Worm (Caenorhabditis elegans) whole organism, L1 larva: Measurements from ENCODE around the gene nspg-3.

Experiments
- C04F5.9 ChIP-seq: sonication (generic microtip); optimal IDR thresholded peaks from 2 replicates; lab custom pipeline; 2016; ENCODE audit warnings: missing genetic modification characterization, missing compliant biosample characterization
- C16A3.4 ChIP-seq: fragments of 150-350 bp; optimal IDR thresholded peaks from 2 replicates; lab custom pipeline; 2014; ENCODE audit warnings: missing biosample characterization, missing genetic modification characterization
- Y116A8C.19 ChIP-seq: sonication (generic microtip); optimal IDR thresholded peaks from 2 replicates; lab custom pipeline; 2016; ENCODE audit warnings: missing compliant biosample characterization, missing genetic modification characterization, borderline replicate concordance
- alr-1 ChIP-seq: fragments of 200-800 bp; sonication (Bioruptor generic); optimal IDR thresholded peaks from 2 replicates; lab custom pipeline; 2018; ENCODE audit warnings: borderline replicate concordance, mild to moderate bottlenecking, missing genetic modification characterization, missing compliant biosample characterization
- ama-1 ChIP-seq: fragments of 150-350 bp; optimal IDR thresholded peaks from 2 replicates; lab custom pipeline; 2014
- blmp-1 ChIP-seq: fragments of 150-350 bp; optimal IDR thresholded peaks from 2 replicates; lab custom pipeline; 2014; ENCODE audit warnings: missing biosample characterization, missing genetic modification characterization
- ceh-63 ChIP-seq: fragments of 200-800 bp; sonication (Bioruptor generic); optimal IDR thresholded peaks from 2 replicates; lab custom pipeline; 2018; ENCODE audit warnings: mild to moderate bottlenecking, missing genetic modification characterization, missing compliant biosample characterization
- ceh-8 ChIP-seq: fragments of 200-800 bp; sonication (Bioruptor generic); optimal IDR thresholded peaks from 2 replicates; lab custom pipeline; 2018; ENCODE audit warnings: mild to moderate bottlenecking, missing genetic modification characterization, moderate library complexity, missing compliant biosample characterization
- ceh-82 ChIP-seq, 3 experiments: fragments of 150-350 bp in 1 of 3; sonication (generic microtip) in 2 of 3; optimal IDR thresholded peaks; 2 replicates each; lab custom pipeline; 2014 to 2017; ENCODE audit warnings: missing biosample characterization in 3 of 3, missing genetic modification characterization in 3 of 3
- dpl-1 ChIP-seq, 3 experiments: fragments of 150-350 bp in 2 of 3; sonication (generic microtip) in 1 of 3; optimal IDR thresholded peaks; 2 replicates each; lab custom pipeline; 2014 to 2017; ENCODE audit warnings: missing biosample characterization in 3 of 3, missing genetic modification characterization in 3 of 3, missing genetic modification reagents in 3 of 3
- efl-1 ChIP-seq, 4 experiments: fragments of 150-350 bp; optimal IDR thresholded peaks in 3 of 4; peaks in 1 of 4; 1 replicate in 1 of 4; 2 replicates in 3 of 4; lab custom pipeline; 2014; ENCODE audit warnings: missing biosample characterization in 2 of 4, missing genetic modification characterization in 2 of 4, missing genetic modification reagents in 2 of 4
- egl-13 ChIP-seq: sonication (generic microtip); optimal IDR thresholded peaks from 2 replicates; lab custom pipeline; 2016; ENCODE audit warnings: missing genotype, missing genetic modification reagents, missing genetic modification characterization, missing compliant biosample characterization
- elt-3 ChIP-seq, 6 experiments: fragments of 150-350 bp in 1 of 6; sonication (generic microtip); optimal IDR thresholded peaks; 2 replicates each; lab custom pipeline; 2017 to 2018; ENCODE audit warnings: missing biosample characterization in 6 of 6, missing genetic modification characterization in 6 of 6, inconsistent platforms in 1 of 6
- fkh-10 ChIP-seq: sonication (generic microtip); optimal IDR thresholded peaks from 2 replicates; lab custom pipeline; 2017; ENCODE audit warnings: missing biosample characterization, missing genetic modification reagents, missing genetic modification characterization
- fkh-4 ChIP-seq: sonication (generic microtip); optimal IDR thresholded peaks from 2 replicates; lab custom pipeline; 2016; ENCODE audit warnings: missing compliant biosample characterization, missing genetic modification characterization, borderline replicate concordance
- fkh-8 ChIP-seq: sonication (generic microtip); optimal IDR thresholded peaks from 2 replicates; lab custom pipeline; 2016; ENCODE audit warnings: mild to moderate bottlenecking, missing genetic modification characterization, missing compliant biosample characterization
- grh-1 ChIP-seq: fragments of 200-800 bp; sonication (Bioruptor generic); IDR thresholded peaks from 2 replicates; pipeline ENCODE4 v1.3.6; 2022; ENCODE audit warnings: missing genetic modification reagents, missing genetic modification characterization, missing compliant biosample characterization
- irx-1 ChIP-seq: sonication (generic microtip); optimal IDR thresholded peaks from 2 replicates; lab custom pipeline; 2016; ENCODE audit warnings: missing genetic modification characterization, missing compliant biosample characterization
- isw-1 ChIP-seq: fragments of 200-800 bp; sonication (Bioruptor generic); IDR thresholded peaks from 2 replicates; pipeline ENCODE4 v1.3.6; 2022; ENCODE audit warnings: missing genetic modification characterization, missing compliant biosample characterization
- lin-35 ChIP-seq, 2 experiments: fragments of 150-350 bp; optimal IDR thresholded peaks; 2 replicates each; lab custom pipeline; 2014; ENCODE audit warnings: missing biosample characterization in 2 of 2, missing genetic modification characterization in 2 of 2, missing genetic modification reagents in 2 of 2
- lsy-2 ChIP-seq, 2 experiments: fragments of 150-350 bp; optimal IDR thresholded peaks; 2 replicates each; lab custom pipeline; 2014; ENCODE audit warnings: missing biosample characterization in 2 of 2, missing genetic modification characterization in 2 of 2
- mdl-1 ChIP-seq, 2 experiments: fragments of 150-350 bp; optimal IDR thresholded peaks; 2 replicates each; lab custom pipeline; 2014 to 2017; ENCODE audit warnings: missing biosample characterization in 2 of 2, missing genetic modification characterization in 2 of 2, inconsistent platforms in 1 of 2
- mef-2 ChIP-seq: fragments of 150-350 bp; optimal IDR thresholded peaks from 2 replicates; lab custom pipeline; 2014; ENCODE audit warnings: missing biosample characterization, missing genetic modification characterization
- mep-1 ChIP-seq: fragments of 150-350 bp; optimal IDR thresholded peaks from 2 replicates; lab custom pipeline; 2014; ENCODE audit warnings: missing biosample characterization, missing genetic modification characterization
- nhr-11 ChIP-seq: fragments of 150-350 bp; optimal IDR thresholded peaks from 2 replicates; lab custom pipeline; 2014; ENCODE audit warnings: missing biosample characterization, missing genetic modification characterization
- nhr-12 ChIP-seq: sonication (generic microtip); optimal IDR thresholded peaks from 2 replicates; lab custom pipeline; 2017; ENCODE audit warnings: missing biosample characterization, missing genetic modification characterization
- nhr-20 ChIP-seq: sonication (generic microtip); optimal IDR thresholded peaks from 2 replicates; lab custom pipeline; 2016; ENCODE audit warnings: mild to moderate bottlenecking, missing genetic modification characterization, missing compliant biosample characterization
- nhr-237 ChIP-seq: fragments of 150-350 bp; optimal IDR thresholded peaks from 2 replicates; lab custom pipeline; 2014; ENCODE audit warnings: missing biosample characterization, missing genetic modification characterization
- nhr-71 ChIP-seq: sonication (generic microtip); optimal IDR thresholded peaks from 2 replicates; lab custom pipeline; 2016; ENCODE audit warnings: mild to moderate bottlenecking, missing genetic modification characterization, moderate library complexity, missing compliant biosample characterization
- nhr-76 ChIP-seq: sonication (generic microtip); optimal IDR thresholded peaks from 2 replicates; lab custom pipeline; 2017; ENCODE audit warnings: missing biosample characterization, missing genetic modification characterization
- nhr-85 ChIP-seq: sonication (generic microtip); peaks from one replicate; lab custom pipeline; 2016; ENCODE audit warnings: missing genetic modification characterization, inconsistent platforms, missing compliant biosample characterization
- nhr-90 ChIP-seq: sonication (generic microtip); optimal IDR thresholded peaks from 2 replicates; lab custom pipeline; 2016; ENCODE audit warnings: mild to moderate bottlenecking, missing genetic modification characterization, missing compliant biosample characterization; ENCODE audit not compliant: poor library complexity
- pag-3 ChIP-seq: sonication (generic microtip); optimal IDR thresholded peaks from 2 replicates; lab custom pipeline; 2017; ENCODE audit warnings: missing genetic modification characterization, mild to moderate bottlenecking, missing compliant biosample characterization, antibody characterized with exemption, borderline replicate concordance; ENCODE audit not compliant: insufficient read depth
- pax-3 ChIP-seq: fragments of 200-800 bp; sonication (Bioruptor generic); optimal IDR thresholded peaks from 2 replicates; lab custom pipeline; 2018; ENCODE audit warnings: mild to moderate bottlenecking, missing genetic modification characterization, moderate library complexity, missing compliant biosample characterization
- rnt-1 ChIP-seq: sonication (generic microtip); optimal IDR thresholded peaks from 2 replicates; lab custom pipeline; 2016; ENCODE audit warnings: mild to moderate bottlenecking, missing genetic modification characterization, moderate library complexity, missing compliant biosample characterization
- skn-1 ChIP-seq: fragments of 150-350 bp; optimal IDR thresholded peaks from 2 replicates; lab custom pipeline; 2014; ENCODE audit warnings: missing biosample characterization, missing genetic modification characterization
- snu-23 ChIP-seq: sonication (generic microtip); optimal IDR thresholded peaks from 2 replicates; lab custom pipeline; 2016; ENCODE audit warnings: missing genetic modification characterization, missing compliant biosample characterization
- sup-37 ChIP-seq: fragments of 200-800 bp; sonication (Bioruptor generic); optimal IDR thresholded peaks from 2 replicates; lab custom pipeline; 2018; ENCODE audit warnings: mild to moderate bottlenecking, missing genetic modification characterization, missing compliant biosample characterization
- swsn-7 ChIP-seq: sonication (generic microtip); optimal IDR thresholded peaks from 2 replicates; lab custom pipeline; 2016; ENCODE audit warnings: missing genetic modification characterization, missing compliant biosample characterization
- tlp-1 ChIP-seq: fragments of 150-350 bp; optimal IDR thresholded peaks from 2 replicates; lab custom pipeline; 2014; ENCODE audit warnings: missing biosample characterization, missing genetic modification characterization
- unc-30 ChIP-seq: sonication (generic microtip); optimal IDR thresholded peaks from 2 replicates; lab custom pipeline; 2017; ENCODE audit warnings: missing biosample characterization, missing genetic modification characterization
- unc-62 ChIP-seq: fragments of 150-350 bp; optimal IDR thresholded peaks from 2 replicates; lab custom pipeline; 2014; ENCODE audit warnings: missing biosample characterization, missing genetic modification reagents, missing genetic modification characterization
- unc-98 ChIP-seq: fragments of 200-800 bp; sonication (Bioruptor generic); IDR thresholded peaks from 2 replicates; pipeline ENCODE4 v1.3.6; 2022; ENCODE audit warnings: missing genetic modification characterization, missing compliant biosample characterization
- vab-15 ChIP-seq: sonication (generic microtip); optimal IDR thresholded peaks from 2 replicates; lab custom pipeline; 2017; ENCODE audit warnings: missing genotype, mild to moderate bottlenecking, missing genetic modification characterization, missing compliant biosample characterization
- zag-1 ChIP-seq: fragments of 150-350 bp; optimal IDR thresholded peaks from 2 replicates; lab custom pipeline; 2014; ENCODE audit warnings: missing biosample characterization, missing genetic modification characterization

The nspg-3 gene

ce11 chrII:6050120-6050519, 41.4 kb upstream of the nspg-3 start, which contains the start of gene gldc-1:
Gene gldc-1 (plus strand): TSS chrII:6050420.
- no peak for TF ChIP-seq ceh-8 (GFP tag; lab: Kevin White, UChicago)
- no peak for TF ChIP-seq efl-1 (optimal IDR thresholded peaks at IDR 0.05; lab: Kevin White, UChicago)
- TF ChIP-seq efl-1 (GFP tag; optimal IDR thresholded peaks at IDR 0.05 in 1 of 2; lab: Kevin White, UChicago), result peak in 1 of 2 experiments; percentile 37
- TF ChIP-seq elt-3 (tag; optimal IDR thresholded peaks at IDR 0.05; lab: Kevin White, UChicago), result peak in 1 of 6 experiments; percentile 24

- TF ChIP-seq lsy-2 (tag; optimal IDR thresholded peaks at IDR 0.05; lab: Kevin White, UChicago) (peak in 1 of 2 experiments; percentile 45), efl-1 (optimal IDR thresholded peaks at IDR 0.05; lab: Kevin White, UChicago) (peak; percentile 41 to 53), efl-1 (GFP tag; optimal IDR thresholded peaks at IDR 0.05 in 1 of 2; lab: Kevin White, UChicago) (peak; percentile 17 to 88), alr-1 (no peak), C16A3.4 (peak; percentile 40), snu-23 (GFP tag; lab: Kevin White, UChicago) (peak; percentile 5), lin-35 (GFP tag; optimal IDR thresholded peaks at IDR 0.05; lab: Kevin White, UChicago) (peak in 1 of 2 experiments; percentile 66), rnt-1 (tag; lab: Kevin White, UChicago) (peak; percentile 3), nhr-11 (tag; lab: Kevin White, UChicago) (no peak), nhr-20 (tag; lab: Kevin White, UChicago) (peak; percentile 3), nhr-12 (tag; lab: Kevin White, UChicago) (no peak), vab-15 (tag; lab: Kevin White, UChicago) (no peak), blmp-1 (tag; lab: Kevin White, UChicago) (peak; percentile 17), dpl-1 (GFP tag; optimal IDR thresholded peaks at IDR 0.05; lab: Kevin White, UChicago) (peak; percentile 9 to 55 (median 29)), C04F5.9 (tag; lab: Kevin White, UChicago) (no peak), unc-98 (GFP tag; lab: Robert Waterston, UW) (no peak)
These were observed 35.6 kb upstream of the nspg-3 start, which contains the start of gene R12C12.7 for ce11 chrII:6055927-6056326. Gene R12C12.7 (minus strand): TSS chrII:6055985.

ce11 chrII:6061495-6061894, 30.1 kb upstream of the nspg-3 start:
- TF ChIP-seq ceh-82 (tag; optimal IDR thresholded peaks at IDR 0.05; lab: Kevin White, UChicago), result peak; percentile 61 to 76 (median 71)
- no peak for TF ChIP-seq tlp-1 (tag; lab: Kevin White, UChicago)
- peak; percentile 95 for TF ChIP-seq Y116A8C.19 (tag; lab: Kevin White, UChicago)
- TF ChIP-seq unc-62 (GFP tag; lab: Kevin White, UChicago), result no peak
- TF ChIP-seq fkh-10 (GFP tag; lab: Kevin White, UChicago), result no peak
- TF ChIP-seq ceh-63 (GFP tag; lab: Kevin White, UChicago), result no peak
- peak; percentile 97 for TF ChIP-seq fkh-4 (tag; lab: Kevin White, UChicago)
- no peak for TF ChIP-seq unc-30 (tag; lab: Kevin White, UChicago)
- TF ChIP-seq ama-1 (lab: Kevin White, UChicago), result no peak
- TF ChIP-seq efl-1 (optimal IDR thresholded peaks at IDR 0.05; lab: Kevin White, UChicago), result peak; percentile 98 to 99
- TF ChIP-seq efl-1 (GFP tag; optimal IDR thresholded peaks at IDR 0.05 in 1 of 2; lab: Kevin White, UChicago), result peak; percentile 97 to 100
- TF ChIP-seq irx-1 (tag; lab: Kevin White, UChicago), result peak; percentile 96
- TF ChIP-seq ceh-8 (GFP tag; lab: Kevin White, UChicago), result peak; percentile 84
- no peak for TF ChIP-seq pag-3
- peak; percentile 71 for TF ChIP-seq skn-1
- TF ChIP-seq nhr-71 (tag; lab: Kevin White, UChicago), result peak; percentile 95
- peak in 1 of 2 experiments; percentile 62 for TF ChIP-seq mdl-1 (tag; optimal IDR thresholded peaks at IDR 0.05; lab: Kevin White, UChicago)
- TF ChIP-seq nhr-76 (tag; lab: Kevin White, UChicago), result no peak
- no peak for TF ChIP-seq nhr-12 (tag; lab: Kevin White, UChicago)
- no peak for TF ChIP-seq nhr-237
- peak; percentile 58 for TF ChIP-seq C16A3.4
- TF ChIP-seq lsy-2 (tag; optimal IDR thresholded peaks at IDR 0.05; lab: Kevin White, UChicago), result peak; percentile 84 to 91
- TF ChIP-seq pax-3 (tag; lab: Kevin White, UChicago), result peak; percentile 93
- peak; percentile 97 for TF ChIP-seq nhr-90 (tag; lab: Kevin White, UChicago)
- TF ChIP-seq egl-13, result peak; percentile 97
- TF ChIP-seq mep-1 (tag; lab: Kevin White, UChicago), result peak; percentile 86
- peak; percentile 92 for TF ChIP-seq swsn-7 (tag; lab: Kevin White, UChicago)
- TF ChIP-seq sup-37 (GFP tag; lab: Kevin White, UChicago), result no peak
- TF ChIP-seq nhr-11 (tag; lab: Kevin White, UChicago), result peak; percentile 49
- TF ChIP-seq zag-1 (tag; lab: Kevin White, UChicago), result no peak
- peak; percentile 94 for TF ChIP-seq C04F5.9 (tag; lab: Kevin White, UChicago)
- TF ChIP-seq blmp-1 (tag; lab: Kevin White, UChicago), result peak; percentile 56
- peak; percentile 81 for TF ChIP-seq grh-1 (GFP tag; lab: Robert Waterston, UW)
- no peak for TF ChIP-seq mef-2 (tag; lab: Kevin White, UChicago)
- peak; percentile 95 for TF ChIP-seq nhr-85 (tag; lab: Kevin White, UChicago)
- peak; percentile 99 for TF ChIP-seq rnt-1 (tag; lab: Kevin White, UChicago)
- TF ChIP-seq isw-1 (GFP tag; lab: Robert Waterston, UW), result peak; percentile 74
- TF ChIP-seq fkh-8 (tag; lab: Kevin White, UChicago), result peak; percentile 73
